Worm (Caenorhabditis elegans): ENCODE results near the gene pph-1.

The pph-1 gene

DNA sequence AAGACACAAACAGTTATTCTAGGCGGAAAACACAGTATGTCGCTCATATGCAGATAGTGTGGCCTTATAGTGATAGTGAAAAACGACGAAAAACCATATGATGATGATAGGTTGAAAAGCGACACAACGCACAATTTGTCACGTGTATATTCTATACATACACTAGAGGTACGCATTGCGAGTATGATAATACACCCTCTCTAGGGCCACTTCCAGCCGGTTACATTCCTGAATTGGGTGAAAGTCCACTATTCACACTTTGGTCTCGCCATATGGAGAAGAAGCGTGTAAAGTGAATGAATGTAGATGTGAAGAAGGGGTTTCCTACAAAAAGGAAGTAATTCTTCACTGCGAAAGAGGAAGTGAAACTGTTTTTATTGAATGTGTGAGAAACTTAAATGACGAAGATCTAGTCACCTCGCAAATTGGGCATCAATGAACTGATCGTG is 27.1 kb downstream of the pph-1 start:
- no peak for TF ChIP-seq hlh-17 (GFP tag; optimal IDR thresholded peaks at IDR 0.05; ENCODE audit: borderline replicate concordance)
- no peak for TF ChIP-seq egl-27 (tag; optimal IDR thresholded peaks at IDR 0.05)
- no peak for TF ChIP-seq ceh-8 (GFP tag; optimal IDR thresholded peaks at IDR 0.05)
- no peak for TF ChIP-seq pax-3 (tag; optimal IDR thresholded peaks at IDR 0.05)
- TF ChIP-seq dsc-1 (tag; optimal IDR thresholded peaks at IDR 0.05), result no peak
- no peak for TF ChIP-seq ceh-63 (GFP tag; optimal IDR thresholded peaks at IDR 0.05)
- no peak for TF ChIP-seq efl-3 (GFP tag; optimal IDR thresholded peaks at IDR 0.05)
- TF ChIP-seq unc-98 (GFP tag; IDR thresholded peaks at IDR 0.05), result no peak
- no peak for TF ChIP-seq snpc-4 (tag; optimal IDR thresholded peaks at IDR 0.05)
- no peak for TF ChIP-seq C04F5.9 (tag; optimal IDR thresholded peaks at IDR 0.05)
- TF ChIP-seq skn-1 (tag; optimal IDR thresholded peaks at IDR 0.05), result peak; percentile 12
- no peak for TF ChIP-seq aha-1 (tag; optimal IDR thresholded peaks at IDR 0.05)
- TF ChIP-seq C34B4.2 (tag; optimal IDR thresholded peaks at IDR 0.05), result no peak
- TF ChIP-seq mef-2 (tag; optimal IDR thresholded peaks at IDR 0.05), result no peak
- peak; percentile 84 for TF ChIP-seq nhr-20 (tag; optimal IDR thresholded peaks at IDR 0.05)
- TF ChIP-seq nhr-90 (tag; optimal IDR thresholded peaks at IDR 0.05; ENCODE audit: poor library complexity), result peak; percentile 50
- no peak for TF ChIP-seq ztf-4 (tag; optimal IDR thresholded peaks at IDR 0.05)
- no peak for TF ChIP-seq ama-1 (optimal IDR thresholded peaks at IDR 0.05)
- TF ChIP-seq sup-37 (GFP tag; optimal IDR thresholded peaks at IDR 0.05), result no peak
- TF ChIP-seq lin-35 (GFP tag; optimal IDR thresholded peaks at IDR 0.05), result peak in 1 of 2 experiments; percentile 64
- TF ChIP-seq pqm-1 (tag; optimal IDR thresholded peaks at IDR 0.05), result no peak
- peak; percentile 69 for TF ChIP-seq lin-14 (GFP tag; optimal IDR thresholded peaks at IDR 0.05)
- TF ChIP-seq nhr-237 (tag; optimal IDR thresholded peaks at IDR 0.05), result no peak
- TF ChIP-seq ztf-11 (tag; optimal IDR thresholded peaks at IDR 0.05), result no peak
- peak; percentile 47 for TF ChIP-seq snu-23 (GFP tag; optimal IDR thresholded peaks at IDR 0.05)
- no peak for TF ChIP-seq Y116A8C.19 (tag; optimal IDR thresholded peaks at IDR 0.05; ENCODE audit: borderline replicate concordance)
- TF ChIP-seq fkh-8 (tag; optimal IDR thresholded peaks at IDR 0.05), result no peak
- no peak for TF ChIP-seq grh-1 (GFP tag; IDR thresholded peaks at IDR 0.05)
- peak; percentile 21 for TF ChIP-seq hpl-2 (GFP tag; optimal IDR thresholded peaks at IDR 0.05)
- no peak for TF ChIP-seq lin-13 (GFP tag; optimal IDR thresholded peaks at IDR 0.05)
- TF ChIP-seq swsn-7 (tag; optimal IDR thresholded peaks at IDR 0.05), result no peak
- TF ChIP-seq lsy-2 (tag; optimal IDR thresholded peaks at IDR 0.05), result peak in 1 of 2 experiments; percentile 36
- TF ChIP-seq jun-1 (tag; optimal IDR thresholded peaks at IDR 0.05), result peak; percentile 43
- no peak for TF ChIP-seq lin-39 (tag; optimal IDR thresholded peaks at IDR 0.05)
- no peak for TF ChIP-seq ceh-88 (GFP tag; IDR thresholded peaks at IDR 0.05)
- TF ChIP-seq unc-130 (tag; optimal IDR thresholded peaks at IDR 0.05), result no peak
- peak in 1 of 2 experiments; percentile 72 for TF ChIP-seq mdl-1 (tag; optimal IDR thresholded peaks at IDR 0.05)
- peak; percentile 47 for TF ChIP-seq nhr-47 (tag; optimal IDR thresholded peaks at IDR 0.05)
- TF ChIP-seq aly-2 (tag; optimal IDR thresholded peaks at IDR 0.05), result no peak
- peak; percentile 34 for TF ChIP-seq nhr-19 (GFP tag; conservative IDR thresholded peaks at IDR 0.05)
- TF ChIP-seq unc-86 (tag; optimal IDR thresholded peaks at IDR 0.05), result no peak
- TF ChIP-seq fkh-4 (tag; optimal IDR thresholded peaks at IDR 0.05; ENCODE audit: borderline replicate concordance), result no peak
- TF ChIP-seq dpl-1 (GFP tag; optimal IDR thresholded peaks at IDR 0.05), result no peak
- no peak for TF ChIP-seq nhr-77 (tag; optimal IDR thresholded peaks at IDR 0.05)
- peak in 2 of 6 experiments; percentile 16 to 57 for TF ChIP-seq elt-3 (tag; optimal IDR thresholded peaks at IDR 0.05)
- TF ChIP-seq elt-2 (tag; optimal IDR thresholded peaks at IDR 0.05), result peak; percentile 92
- TF ChIP-seq irx-1 (tag; optimal IDR thresholded peaks at IDR 0.05), result no peak
- TF ChIP-seq vab-15 (tag; optimal IDR thresholded peaks at IDR 0.05), result no peak
- TF ChIP-seq pag-3 (tag; optimal IDR thresholded peaks at IDR 0.05; ENCODE audit: borderline replicate concordance, insufficient read depth), result no peak
- no peak for TF ChIP-seq nhr-11 (tag; optimal IDR thresholded peaks at IDR 0.05)
- TF ChIP-seq nhr-84 (tag; optimal IDR thresholded peaks at IDR 0.05), result no peak
- no peak for TF ChIP-seq efl-1 (optimal IDR thresholded peaks at IDR 0.05)
- peak in 1 of 2 experiments; percentile 94 for TF ChIP-seq efl-1 (GFP tag; optimal IDR thresholded peaks at IDR 0.05 in 1 of 2)

Measured in whole organism, L1 larva.